Worm (Caenorhabditis elegans) whole organism, L2 larva: Measurements from ENCODE around the gene C05C10.3.
A peak's percentile ranks its signal among the peaks of the same experiment; 100 is the strongest.

Experiments
- C34F6.9 ChIP-seq: fragments of 150-350 bp; optimal IDR thresholded peaks from 2 replicates; lab custom pipeline; 2014; ENCODE audit warnings: missing biosample characterization, missing genetic modification characterization
- F13H6.1 ChIP-seq: sonication (generic microtip); optimal IDR thresholded peaks from 2 replicates; lab custom pipeline; 2016; ENCODE audit warnings: missing genetic modification characterization, missing compliant biosample characterization
- R02D3.7 ChIP-seq: fragments of 150-350 bp; optimal IDR thresholded peaks from 2 replicates; lab custom pipeline; 2014; ENCODE audit warnings: missing biosample characterization, missing genetic modification characterization
- Y55F3AM.14 ChIP-seq: fragments of 200-800 bp; sonication (Bioruptor generic); optimal IDR thresholded peaks from 2 replicates; lab custom pipeline; 2018; ENCODE audit warnings: mild to moderate bottlenecking, missing genetic modification characterization, missing compliant biosample characterization
- alr-1 ChIP-seq: fragments of 150-350 bp; optimal IDR thresholded peaks from 2 replicates; lab custom pipeline; 2014; ENCODE audit warnings: missing biosample characterization, missing genetic modification characterization
- ama-1 ChIP-seq: fragments of 150-350 bp; optimal IDR thresholded peaks from 2 replicates; lab custom pipeline; 2018; ENCODE audit warnings: inconsistent platforms
- blmp-1 ChIP-seq: sonication (generic microtip); optimal IDR thresholded peaks from 2 replicates; lab custom pipeline; 2017; ENCODE audit warnings: missing genetic modification characterization, mild to moderate bottlenecking, missing compliant biosample characterization, antibody characterized with exemption, moderate library complexity; ENCODE audit not compliant: insufficient read depth
- ceh-16 ChIP-seq: fragments of 150-350 bp; optimal IDR thresholded peaks from 2 replicates; lab custom pipeline; 2014; ENCODE audit warnings: missing biosample characterization, missing genetic modification characterization
- crh-2 ChIP-seq: sonication (generic microtip); optimal IDR thresholded peaks from 2 replicates; lab custom pipeline; 2017; ENCODE audit warnings: missing biosample characterization, missing genetic modification characterization
- dmd-4 ChIP-seq: sonication (generic microtip); optimal IDR thresholded peaks from 2 replicates; lab custom pipeline; 2017; ENCODE audit warnings: missing biosample characterization, missing genetic modification characterization
- egl-27 ChIP-seq: sonication (generic microtip); optimal IDR thresholded peaks from 3 replicates; lab custom pipeline; 2017; ENCODE audit warnings: missing biosample characterization, missing genetic modification reagents, missing genetic modification characterization
- elt-1 ChIP-seq: fragments of 150-350 bp; optimal IDR thresholded peaks from 2 replicates; lab custom pipeline; 2014; ENCODE audit warnings: missing biosample characterization, missing genetic modification characterization
- elt-3 ChIP-seq: sonication (generic microtip); optimal IDR thresholded peaks from 2 replicates; lab custom pipeline; 2017; ENCODE audit warnings: missing biosample characterization, missing genetic modification characterization
- fos-1 ChIP-seq: fragments of 150-350 bp; optimal IDR thresholded peaks from 2 replicates; lab custom pipeline; 2014; ENCODE audit warnings: missing biosample characterization, missing genetic modification characterization
- gmeb-1 ChIP-seq: fragments of 150-350 bp; optimal IDR thresholded peaks from 2 replicates; lab custom pipeline; 2014; ENCODE audit warnings: missing biosample characterization, missing genetic modification characterization
- lin-11 ChIP-seq: fragments of 150-350 bp; sonication (generic microtip); optimal IDR thresholded peaks from 2 replicates; lab custom pipeline; 2014; ENCODE audit warnings: missing biosample characterization, missing genetic modification characterization, inconsistent platforms, mixed read lengths
- lin-13 ChIP-seq: fragments of 150-350 bp; optimal IDR thresholded peaks from 2 replicates; lab custom pipeline; 2014; ENCODE audit warnings: missing biosample characterization, missing genetic modification reagents, missing genetic modification characterization
- lin-39 ChIP-seq: fragments of 150-350 bp; optimal IDR thresholded peaks from 2 replicates; lab custom pipeline; 2014; ENCODE audit warnings: missing biosample characterization, missing genetic modification reagents, missing genetic modification characterization
- lsy-2 ChIP-seq, 2 experiments: fragments of 150-350 bp in 1 of 2; sonication (generic microtip) in 1 of 2; optimal IDR thresholded peaks; 2 replicates each; lab custom pipeline; 2014 to 2017; ENCODE audit warnings: missing biosample characterization in 2 of 2, missing genetic modification characterization in 2 of 2
- mab-5 ChIP-seq: fragments of 150-350 bp; optimal IDR thresholded peaks from 2 replicates; lab custom pipeline; 2014; ENCODE audit warnings: missing biosample characterization, missing genetic modification characterization
- mbf-1 ChIP-seq: sonication (generic microtip); optimal IDR thresholded peaks from 2 replicates; lab custom pipeline; 2017; ENCODE audit warnings: missing biosample characterization, missing genetic modification characterization
- mdl-1 ChIP-seq, 2 experiments: fragments of 150-350 bp in 1 of 2; sonication (generic microtip) in 1 of 2; optimal IDR thresholded peaks; 2 replicates each; lab custom pipeline; 2017; ENCODE audit warnings: missing biosample characterization in 2 of 2, missing genetic modification characterization in 2 of 2
- nhr-10 ChIP-seq: sonication (generic microtip); optimal IDR thresholded peaks from 2 replicates; lab custom pipeline; 2017; ENCODE audit warnings: missing biosample characterization, missing genetic modification characterization
- nhr-11 ChIP-seq: fragments of 150-350 bp; optimal IDR thresholded peaks from 2 replicates; lab custom pipeline; 2014; ENCODE audit warnings: missing biosample characterization, missing genetic modification characterization
- nhr-129 ChIP-seq: fragments of 150-350 bp; optimal IDR thresholded peaks from 2 replicates; lab custom pipeline; 2014; ENCODE audit warnings: missing biosample characterization, missing genetic modification characterization
- nhr-21 ChIP-seq: fragments of 150-350 bp; optimal IDR thresholded peaks from 2 replicates; lab custom pipeline; 2014; ENCODE audit warnings: missing biosample characterization, missing genetic modification characterization
- nhr-23 ChIP-seq: fragments of 150-350 bp; optimal IDR thresholded peaks from 2 replicates; lab custom pipeline; 2014; ENCODE audit warnings: missing biosample characterization, missing genetic modification reagents, missing genetic modification characterization
- nhr-237 ChIP-seq: fragments of 150-350 bp; optimal IDR thresholded peaks from 2 replicates; lab custom pipeline; 2014; ENCODE audit warnings: missing biosample characterization, missing genetic modification characterization
- nhr-6 ChIP-seq: fragments of 150-350 bp; optimal IDR thresholded peaks from 2 replicates; lab custom pipeline; 2014; ENCODE audit warnings: missing biosample characterization, missing genetic modification characterization
- nhr-77 ChIP-seq: fragments of 150-350 bp; optimal IDR thresholded peaks from 2 replicates; lab custom pipeline; 2014; ENCODE audit warnings: missing biosample characterization, missing genetic modification characterization
- peb-1 ChIP-seq: fragments of 150-350 bp; optimal IDR thresholded peaks from 2 replicates; lab custom pipeline; 2014; ENCODE audit warnings: missing biosample characterization, missing genetic modification characterization
- sem-4 ChIP-seq: fragments of 150-350 bp; optimal IDR thresholded peaks from 2 replicates; lab custom pipeline; 2014; ENCODE audit warnings: missing biosample characterization, missing genetic modification reagents, missing genetic modification characterization
- skn-1 ChIP-seq: sonication (generic microtip); optimal IDR thresholded peaks from 2 replicates; lab custom pipeline; 2017; ENCODE audit warnings: missing biosample characterization, missing genetic modification characterization
- sma-3 ChIP-seq: sonication (generic microtip); optimal IDR thresholded peaks from 2 replicates; lab custom pipeline; 2016; ENCODE audit warnings: missing genetic modification reagents, missing genetic modification characterization, missing compliant biosample characterization
- sma-9 ChIP-seq, 2 experiments: fragments of 150-350 bp in 1 of 2; sonication (generic microtip) in 1 of 2; optimal IDR thresholded peaks; 2 replicates each; lab custom pipeline; 2014 to 2016; ENCODE audit warnings: missing genetic modification characterization in 2 of 2, mild to moderate bottlenecking in 1 of 2, missing biosample characterization in 1 of 2, missing compliant biosample characterization in 1 of 2, missing genetic modification reagents in 1 of 2, moderate library complexity in 1 of 2
- snpc-4 ChIP-seq: fragments of 150-350 bp; optimal IDR thresholded peaks from 2 replicates; lab custom pipeline; 2014; ENCODE audit warnings: missing biosample characterization, missing genetic modification characterization
- unc-39 ChIP-seq: fragments of 150-350 bp; optimal IDR thresholded peaks from 2 replicates; lab custom pipeline; 2014; ENCODE audit warnings: missing biosample characterization, missing genetic modification characterization
- unc-55 ChIP-seq: fragments of 150-350 bp; sonication (generic microtip); optimal IDR thresholded peaks from 3 replicates; lab custom pipeline; 2014; ENCODE audit warnings: missing biosample characterization, missing genetic modification reagents, missing genetic modification characterization
- unc-62 ChIP-seq: fragments of 150-350 bp; optimal IDR thresholded peaks from 2 replicates; lab custom pipeline; 2014; ENCODE audit warnings: missing biosample characterization, missing genetic modification reagents, missing genetic modification characterization
- zag-1 ChIP-seq: fragments of 150-350 bp; optimal IDR thresholded peaks from 2 replicates; lab custom pipeline; 2014; ENCODE audit warnings: missing biosample characterization, missing genetic modification characterization
- ztf-1 ChIP-seq: fragments of 200-800 bp; sonication (Bioruptor generic); conservative IDR thresholded peaks from 2 replicates; pipeline ENCODE4 v1.3.6; 2022; ENCODE audit warnings: missing genetic modification characterization, missing compliant biosample characterization
- ztf-11 ChIP-seq: sonication (generic microtip); optimal IDR thresholded peaks from 2 replicates; lab custom pipeline; 2017; ENCODE audit warnings: missing biosample characterization, missing genetic modification characterization
- ztf-4 ChIP-seq: fragments of 150-350 bp; optimal IDR thresholded peaks from 2 replicates; lab custom pipeline; 2014; ENCODE audit warnings: missing biosample characterization, missing genetic modification characterization

The C05C10.3 gene

ce11 chrII:9895173-9895572, 41.5 kb downstream of the C05C10.3 start:
- TF ChIP-seq peb-1 (tag; lab: Kevin White, UChicago), result no peak
- no peak for TF ChIP-seq F13H6.1 (tag; lab: Kevin White, UChicago)
- TF ChIP-seq nhr-6 (tag; lab: Kevin White, UChicago), result no peak
- TF ChIP-seq ztf-11 (tag; lab: Kevin White, UChicago), result no peak
- no peak for TF ChIP-seq nhr-23 (tag; lab: Kevin White, UChicago)
- TF ChIP-seq nhr-21 (tag; lab: Kevin White, UChicago), result no peak
- TF ChIP-seq ztf-4 (tag; lab: Kevin White, UChicago), result no peak
- no peak for TF ChIP-seq lin-13 (GFP tag; lab: Kevin White, UChicago)
- TF ChIP-seq dmd-4, result no peak
- TF ChIP-seq unc-62, result no peak

DNA sequence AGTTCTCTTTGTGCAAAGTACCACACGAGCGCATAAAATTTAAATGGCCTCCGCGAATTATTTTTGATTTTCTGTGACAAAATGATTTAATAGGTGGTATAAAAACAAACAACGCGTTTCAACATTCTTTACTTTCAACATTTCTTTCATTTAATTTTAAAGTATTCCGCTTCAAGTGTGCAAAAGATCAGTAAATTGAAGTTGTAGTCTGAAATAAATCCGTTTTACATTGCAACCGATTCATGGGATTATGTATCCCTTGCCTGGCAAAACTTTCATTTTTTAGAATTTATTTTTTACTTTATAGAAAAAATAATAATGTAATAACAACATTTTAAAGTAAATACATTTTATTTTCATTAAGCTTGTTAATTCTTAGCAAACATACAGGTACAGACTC, 42.3 kb downstream of the C05C10.3 start, which contains the start of gene F26C11.1:
TSS of gene F26C11.1 (plus strand) at position 301 of the 400 bp plus-strand sequence.
- TF ChIP-seq lin-11, result no peak
- no peak for TF ChIP-seq dmd-4
- TF ChIP-seq ztf-1 (GFP tag; lab: Robert Waterston, UW), result no peak
- no peak for TF ChIP-seq nhr-10 (tag; lab: Kevin White, UChicago)
- TF ChIP-seq unc-39 (tag; lab: Kevin White, UChicago), result no peak

- TF ChIP-seq lsy-2 (tag; optimal IDR thresholded peaks at IDR 0.05; lab: Kevin White, UChicago), result peak; percentile 90 to 98
- TF ChIP-seq nhr-129 (tag; lab: Kevin White, UChicago), result peak; percentile 48
- TF ChIP-seq mdl-1 (tag; optimal IDR thresholded peaks at IDR 0.05; lab: Kevin White, UChicago), result no peak
- peak; percentile 6 for TF ChIP-seq fos-1
- TF ChIP-seq F13H6.1 (tag; lab: Kevin White, UChicago), result peak; percentile 0
- peak; percentile 74 for TF ChIP-seq unc-55
- TF ChIP-seq lin-39, result no peak
- peak; percentile 53 for TF ChIP-seq sem-4 (tag; lab: Kevin White, UChicago)
- no peak for TF ChIP-seq ama-1
- peak; percentile 53 for TF ChIP-seq sma-3
- peak; percentile 34 for TF ChIP-seq sma-9 (GFP tag; optimal IDR thresholded peaks at IDR 0.05; lab: Kevin White, UChicago)
- no peak for TF ChIP-seq sma-9 (tag; optimal IDR thresholded peaks at IDR 0.05; lab: Kevin White, UChicago)
- TF ChIP-seq crh-2, result peak; percentile 48
- no peak for TF ChIP-seq unc-62
- peak; percentile 32 for TF ChIP-seq blmp-1 (tag; lab: Kevin White, UChicago)
- no peak for TF ChIP-seq mbf-1 (tag; lab: Kevin White, UChicago)
- peak; percentile 15 for TF ChIP-seq lin-13 (GFP tag; lab: Kevin White, UChicago)
- TF ChIP-seq C34F6.9 (tag; lab: Kevin White, UChicago), result peak; percentile 58
- peak; percentile 53 for TF ChIP-seq gmeb-1 (tag; lab: Kevin White, UChicago)
- no peak for TF ChIP-seq R02D3.7
- TF ChIP-seq Y55F3AM.14 (GFP tag; lab: Kevin White, UChicago), result no peak
- TF ChIP-seq ceh-16 (tag; lab: Kevin White, UChicago), result no peak
Measured at ce11 chrII:9892409-9892808, 44.3 kb downstream of the C05C10.3 start, which contains the start of gene C08H9.16. Gene C08H9.16 (plus strand): TSS chrII:9892778.

DNA sequence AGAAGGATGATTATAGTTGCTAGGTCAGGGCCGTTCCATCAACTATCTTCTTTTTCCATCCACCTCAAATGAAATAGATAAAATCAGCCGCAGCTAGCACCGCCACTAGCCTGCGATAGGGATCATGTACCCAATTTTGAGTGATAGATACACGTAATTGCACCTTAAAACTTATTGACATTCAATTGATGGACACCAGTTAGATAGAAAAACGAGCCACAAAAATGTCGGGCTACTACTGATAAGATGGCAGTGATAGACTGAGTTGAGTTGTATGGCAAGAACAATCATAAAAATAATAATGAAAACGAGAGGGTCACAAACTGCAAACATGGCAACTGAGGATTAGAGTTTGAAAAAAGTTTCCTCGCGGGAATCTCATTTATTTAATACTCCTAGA, 44.9 kb downstream of the C05C10.3 start:
- TF ChIP-seq lin-13 (GFP tag; lab: Kevin White, UChicago), result no peak
- TF ChIP-seq unc-55, result no peak
- no peak for TF ChIP-seq skn-1 (tag; lab: Kevin White, UChicago)
- TF ChIP-seq alr-1 (tag; lab: Kevin White, UChicago), result no peak
- no peak for TF ChIP-seq lin-39
- no peak for TF ChIP-seq ztf-1 (GFP tag; lab: Robert Waterston, UW)
- no peak for TF ChIP-seq mab-5
- no peak for TF ChIP-seq Y55F3AM.14 (GFP tag; lab: Kevin White, UChicago)
- no peak for TF ChIP-seq lin-11
- peak; percentile 83 for TF ChIP-seq ceh-16 (tag; lab: Kevin White, UChicago)
- TF ChIP-seq unc-39 (tag; lab: Kevin White, UChicago), result no peak
- TF ChIP-seq C34F6.9 (tag; lab: Kevin White, UChicago), result no peak
- TF ChIP-seq zag-1 (tag; lab: Kevin White, UChicago), result no peak
- peak; percentile 83 for TF ChIP-seq elt-1 (tag; lab: Kevin White, UChicago)
- TF ChIP-seq nhr-77 (tag; lab: Kevin White, UChicago), result no peak
- TF ChIP-seq sma-3, result no peak
- TF ChIP-seq egl-27, result peak; percentile 18
- TF ChIP-seq nhr-6 (tag; lab: Kevin White, UChicago), result no peak
- TF ChIP-seq dmd-4, result no peak
- TF ChIP-seq snpc-4 (tag; lab: Kevin White, UChicago), result no peak
- TF ChIP-seq nhr-11 (tag; lab: Kevin White, UChicago), result no peak
- TF ChIP-seq ztf-4 (tag; lab: Kevin White, UChicago), result no peak
- no peak for TF ChIP-seq mbf-1 (tag; lab: Kevin White, UChicago)
- no peak for TF ChIP-seq R02D3.7
- TF ChIP-seq sma-9 (GFP tag; optimal IDR thresholded peaks at IDR 0.05; lab: Kevin White, UChicago), result peak; percentile 79
- TF ChIP-seq sma-9 (tag; optimal IDR thresholded peaks at IDR 0.05; lab: Kevin White, UChicago), result no peak
- no peak for TF ChIP-seq crh-2
- TF ChIP-seq unc-62, result no peak
- no peak for TF ChIP-seq elt-3 (tag; lab: Kevin White, UChicago)
- TF ChIP-seq nhr-237, result no peak
- no peak for TF ChIP-seq blmp-1 (tag; lab: Kevin White, UChicago)
- no peak for TF ChIP-seq sem-4 (tag; lab: Kevin White, UChicago)
- peak; percentile 70 for TF ChIP-seq fos-1
